Worm (Caenorhabditis elegans): ENCODE data around the gene Y43E12A.3.

Gene Y43E12A.3

DNA sequence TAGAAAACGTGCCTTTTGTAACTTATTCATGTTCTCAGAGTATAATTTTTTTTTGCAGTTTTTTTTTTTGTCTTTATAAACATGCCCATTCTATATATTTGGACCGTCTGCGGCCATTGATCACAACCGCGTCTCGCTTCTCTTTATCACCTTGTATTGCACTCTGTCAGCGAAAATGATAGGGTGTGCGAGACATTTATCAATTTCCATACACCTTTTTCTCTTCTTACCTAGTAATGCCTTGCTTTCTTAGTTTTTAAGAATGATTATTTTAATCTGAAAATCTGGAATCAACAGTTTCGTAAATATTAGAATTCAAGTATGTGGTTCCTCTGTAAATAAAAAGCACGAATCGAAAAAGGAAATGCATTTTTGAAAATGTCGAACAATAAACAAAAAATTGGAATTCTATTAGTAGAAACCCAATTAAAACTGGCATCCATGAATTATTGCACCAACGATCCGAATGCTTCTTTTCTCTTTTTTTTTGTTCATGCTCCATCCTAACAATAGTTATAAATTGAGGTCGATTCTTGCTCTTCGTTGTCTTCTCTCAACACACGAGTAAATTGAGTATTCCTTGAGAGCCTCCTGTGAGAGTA lies 49.5 kb downstream of the Y43E12A.3 start:
- TF ChIP-seq swsn-7 (tag; optimal IDR thresholded peaks at IDR 0.05) (no peak), nhr-71 (tag; optimal IDR thresholded peaks at IDR 0.05) (peak; percentile 9), unc-30 (tag; optimal IDR thresholded peaks at IDR 0.05) (no peak), lin-13 (GFP tag; optimal IDR thresholded peaks at IDR 0.05) (no peak), lir-3 (tag; optimal IDR thresholded peaks at IDR 0.05; ENCODE audit: poor library complexity) (no peak), efl-1 (optimal IDR thresholded peaks at IDR 0.05) (no peak), efl-1 (GFP tag; optimal IDR thresholded peaks at IDR 0.05 in 1 of 2) (peak in 1 of 2 experiments; percentile 32), elt-2 (tag; optimal IDR thresholded peaks at IDR 0.05) (peak; percentile 12), zag-1 (tag; optimal IDR thresholded peaks at IDR 0.05) (peak; percentile 76), sup-37 (GFP tag; optimal IDR thresholded peaks at IDR 0.05) (no peak), nhr-90 (tag; optimal IDR thresholded peaks at IDR 0.05; ENCODE audit: poor library complexity) (peak; percentile 17)

DNA sequence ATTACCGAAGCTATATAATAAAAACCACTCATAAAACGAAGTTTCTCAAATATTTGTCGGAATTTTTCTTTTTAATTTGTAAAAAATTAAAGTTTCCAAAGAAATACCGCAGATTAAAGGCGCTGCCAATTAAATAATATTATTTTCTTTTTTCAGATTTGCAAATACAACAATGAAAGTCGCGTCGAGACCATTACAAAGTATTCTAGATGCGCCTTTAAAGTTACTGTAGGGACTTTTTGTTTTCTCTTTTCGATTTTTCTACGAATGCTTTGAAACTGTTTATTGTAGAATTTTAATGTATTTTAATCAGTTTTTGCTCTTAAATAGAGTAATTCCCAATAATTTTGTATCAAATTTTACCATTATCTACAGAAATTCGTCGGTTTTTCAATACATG lies 50.5 kb downstream of the Y43E12A.3 start:
- TF ChIP-seq zag-1 (tag; optimal IDR thresholded peaks at IDR 0.05) (no peak), nhr-12 (tag; optimal IDR thresholded peaks at IDR 0.05) (no peak), C04F5.9 (tag; optimal IDR thresholded peaks at IDR 0.05) (no peak), sox-4 (tag; optimal IDR thresholded peaks at IDR 0.05) (no peak), dpl-1 (GFP tag; optimal IDR thresholded peaks at IDR 0.05) (no peak), elt-3 (tag; optimal IDR thresholded peaks at IDR 0.05) (no peak), zip-4 (GFP tag; optimal IDR thresholded peaks at IDR 0.05) (no peak), pqm-1 (tag; optimal IDR thresholded peaks at IDR 0.05) (no peak), ceh-82 (tag; optimal IDR thresholded peaks at IDR 0.05) (no peak), mep-1 (tag; optimal IDR thresholded peaks at IDR 0.05) (no peak), mab-9 (GFP tag; IDR thresholded peaks at IDR 0.05) (no peak), rnt-1 (tag; optimal IDR thresholded peaks at IDR 0.05) (no peak), hlh-4 (tag; optimal IDR thresholded peaks at IDR 0.05) (no peak), unc-86 (tag; optimal IDR thresholded peaks at IDR 0.05) (no peak), vab-15 (tag; optimal IDR thresholded peaks at IDR 0.05) (no peak), tbx-2 (tag; optimal IDR thresholded peaks at IDR 0.05) (no peak), F16B12.6 (tag; optimal IDR thresholded peaks at IDR 0.05) (no peak)

DNA sequence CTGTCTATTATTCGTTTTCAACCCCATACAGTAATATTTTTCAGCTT lies 50.7 kb downstream of the Y43E12A.3 start, which contains the start of gene kdin-1:
TSS of gene kdin-1 (plus strand) at position 38 of the 47 bp plus-strand sequence.
- TF ChIP-seq ceh-82 (tag; optimal IDR thresholded peaks at IDR 0.05) (no peak), lin-39 (tag; optimal IDR thresholded peaks at IDR 0.05) (no peak), lir-3 (tag; optimal IDR thresholded peaks at IDR 0.05; ENCODE audit: poor library complexity) (no peak), nhr-237 (tag; optimal IDR thresholded peaks at IDR 0.05) (no peak), ceh-63 (GFP tag; optimal IDR thresholded peaks at IDR 0.05) (no peak), skn-1 (tag; optimal IDR thresholded peaks at IDR 0.05) (no peak), sox-4 (tag; optimal IDR thresholded peaks at IDR 0.05) (no peak), nhr-71 (tag; optimal IDR thresholded peaks at IDR 0.05) (no peak), alr-1 (tag; optimal IDR thresholded peaks at IDR 0.05; ENCODE audit: borderline replicate concordance) (no peak), lin-13 (GFP tag; optimal IDR thresholded peaks at IDR 0.05) (no peak), elt-3 (tag; optimal IDR thresholded peaks at IDR 0.05) (no peak), mdl-1 (tag; optimal IDR thresholded peaks at IDR 0.05) (no peak), blmp-1 (tag; optimal IDR thresholded peaks at IDR 0.05) (no peak), ztf-11 (tag; optimal IDR thresholded peaks at IDR 0.05) (no peak), unc-86 (tag; optimal IDR thresholded peaks at IDR 0.05) (no peak), tlp-1 (tag; optimal IDR thresholded peaks at IDR 0.05) (no peak), aha-1 (tag; optimal IDR thresholded peaks at IDR 0.05) (no peak)

DNA sequence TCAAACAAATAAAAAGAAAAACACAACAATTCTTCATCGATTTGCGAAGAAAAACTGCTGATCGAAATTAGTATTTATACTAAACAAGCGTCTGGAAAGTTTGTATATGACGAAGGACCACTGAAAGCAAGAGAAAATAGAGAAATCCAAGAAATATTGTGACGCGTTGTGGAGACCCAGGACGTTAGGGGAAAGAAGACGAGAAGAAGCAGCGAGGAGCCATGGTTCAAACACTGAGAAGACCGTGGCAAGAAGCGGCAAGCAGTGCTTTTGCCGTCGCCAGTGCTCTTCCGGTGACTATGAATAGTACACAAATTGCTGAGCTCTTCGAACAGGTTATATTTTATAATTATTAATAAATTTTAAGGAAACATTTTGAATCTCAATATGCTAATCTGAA lies 51.0 kb downstream of the Y43E12A.3 start:
- TF ChIP-seq efl-1 (optimal IDR thresholded peaks at IDR 0.05) (peak in 1 of 2 experiments; percentile 27), efl-1 (GFP tag; optimal IDR thresholded peaks at IDR 0.05 in 1 of 2) (peak in 1 of 2 experiments; percentile 22), ceh-8 (GFP tag; optimal IDR thresholded peaks at IDR 0.05) (no peak), lsy-2 (tag; optimal IDR thresholded peaks at IDR 0.05) (peak in 1 of 2 experiments; percentile 7), ces-1 (GFP tag; optimal IDR thresholded peaks at IDR 0.05) (no peak), rnt-1 (tag; optimal IDR thresholded peaks at IDR 0.05) (peak; percentile 1), snu-23 (GFP tag; optimal IDR thresholded peaks at IDR 0.05) (peak; percentile 15)

Data from whole organism, L1 larva.